Worm (Caenorhabditis elegans) whole organism, young adult: ENCODE measurements around the gene F55G1.15.

Experiments
- B0336.3 ChIP-seq: fragments of 200-800 bp; sonication (Bioruptor generic); IDR thresholded peaks from 2 replicates; pipeline ENCODE4 v1.3.6; 2022; ENCODE audit warnings: missing genetic modification characterization, missing compliant biosample characterization
- F23B12.7 ChIP-seq: sonication (generic microtip); optimal IDR thresholded peaks from 2 replicates; lab custom pipeline; 2017; ENCODE audit warnings: missing genetic modification characterization, mild to moderate bottlenecking, missing compliant biosample characterization, antibody characterized with exemption, moderate library complexity; ENCODE audit not compliant: insufficient read depth
- F33H1.4 ChIP-seq: fragments of 200-800 bp; sonication (Bioruptor generic); IDR thresholded peaks from 2 replicates; pipeline ENCODE4 v1.3.6; 2022; ENCODE audit warnings: missing genetic modification reagents, missing genetic modification characterization, missing compliant biosample characterization
- F39B2.1 ChIP-seq: fragments of 200-800 bp; sonication (Bioruptor generic); IDR thresholded peaks from 2 replicates; pipeline ENCODE4 v1.3.6; 2022; ENCODE audit warnings: missing genetic modification reagents, missing genetic modification characterization, missing compliant biosample characterization
- F52B5.7 ChIP-seq: sonication (generic microtip); optimal IDR thresholded peaks from 2 replicates; lab custom pipeline; 2016; ENCODE audit warnings: mild to moderate bottlenecking, missing genetic modification characterization, missing compliant biosample characterization
- F57A8.1 ChIP-seq: fragments of 200-800 bp; sonication (Bioruptor generic); optimal IDR thresholded peaks from 2 replicates; lab custom pipeline; 2018; ENCODE audit warnings: mild to moderate bottlenecking, missing genetic modification characterization, moderate library complexity, missing compliant biosample characterization
- F57C9.4 ChIP-seq: sonication (generic microtip); optimal IDR thresholded peaks from 2 replicates; lab custom pipeline; 2017; ENCODE audit warnings: mild to moderate bottlenecking, missing genetic modification characterization, missing compliant biosample characterization
- K12H6.12 ChIP-seq: fragments of 200-800 bp; sonication (Bioruptor generic); optimal IDR thresholded peaks from 2 replicates; lab custom pipeline; 2018; ENCODE audit warnings: mild to moderate bottlenecking, missing genetic modification characterization, missing compliant biosample characterization
- Y53G8AR.9 ChIP-seq: fragments of 200-800 bp; sonication (Bioruptor generic); conservative IDR thresholded peaks from 2 replicates; pipeline ENCODE4 v1.3.6; 2022; ENCODE audit warnings: missing genetic modification reagents, missing genetic modification characterization, missing compliant biosample characterization
- attf-6 ChIP-seq: fragments of 200-800 bp; sonication (Bioruptor generic); IDR thresholded peaks from 2 replicates; pipeline ENCODE4 v1.3.6; 2022; ENCODE audit warnings: missing genetic modification reagents, missing genetic modification characterization, missing compliant biosample characterization
- bed-1 ChIP-seq: fragments of 200-800 bp; sonication (Bioruptor generic); IDR thresholded peaks from 2 replicates; pipeline ENCODE4 v1.3.6; 2022; ENCODE audit warnings: missing genetic modification reagents, missing genetic modification characterization, missing compliant biosample characterization
- bed-2 ChIP-seq: fragments of 200-800 bp; sonication (Bioruptor generic); IDR thresholded peaks from 2 replicates; pipeline ENCODE4 v1.3.6; 2022; ENCODE audit warnings: missing genetic modification reagents, missing genetic modification characterization, missing compliant biosample characterization
- cebp-1 ChIP-seq, 2 experiments: fragments of 200-800 bp in 1 of 2; sonication (Bioruptor generic) in 1 of 2; sonication (generic microtip) in 1 of 2; IDR thresholded peaks in 1 of 2; optimal IDR thresholded peaks in 1 of 2; 2 replicates each; pipeline versions ENCODE4 v1.3.6 to Lab custom; 2017 to 2022; ENCODE audit warnings: missing compliant biosample characterization in 2 of 2, missing genetic modification characterization in 2 of 2, mild to moderate bottlenecking in 1 of 2, missing genetic modification reagents in 1 of 2, moderate library complexity in 1 of 2
- ceh-100 ChIP-seq: fragments of 200-800 bp; sonication (Bioruptor generic); IDR thresholded peaks from 2 replicates; pipeline ENCODE4 v1.3.6; 2022; ENCODE audit warnings: missing genetic modification reagents, missing genetic modification characterization, missing compliant biosample characterization
- ceh-40 ChIP-seq: fragments of 200-800 bp; sonication (Bioruptor generic); IDR thresholded peaks from 2 replicates; pipeline ENCODE4 v1.3.6; 2022; ENCODE audit warnings: missing genetic modification characterization, missing compliant biosample characterization
- chd-7 ChIP-seq: sonication (generic microtip); optimal IDR thresholded peaks from 2 replicates; lab custom pipeline; 2016; ENCODE audit warnings: mild to moderate bottlenecking, missing genetic modification characterization, moderate library complexity, missing compliant biosample characterization
- die-1 ChIP-seq: sonication (generic microtip); optimal IDR thresholded peaks from 2 replicates; lab custom pipeline; 2016; ENCODE audit warnings: missing genotype, mild to moderate bottlenecking, missing genetic modification characterization, missing compliant biosample characterization
- dox-1 ChIP-seq: fragments of 200-800 bp; sonication (Bioruptor generic); IDR thresholded peaks from 2 replicates; pipeline ENCODE4 v1.3.6; 2022; ENCODE audit warnings: missing genetic modification reagents, missing genetic modification characterization, missing compliant biosample characterization
- dpl-1 ChIP-seq: fragments of 150-350 bp; optimal IDR thresholded peaks from 2 replicates; lab custom pipeline; 2014; ENCODE audit warnings: missing biosample characterization, missing genetic modification reagents, missing genetic modification characterization
- egl-44 ChIP-seq: fragments of 200-800 bp; sonication (Bioruptor generic); IDR thresholded peaks from 2 replicates; pipeline ENCODE4 v1.3.6; 2022; ENCODE audit warnings: missing genetic modification reagents, missing genetic modification characterization, missing compliant biosample characterization
- ekl-4 ChIP-seq: fragments of 200-800 bp; sonication (Bioruptor generic); IDR thresholded peaks from 2 replicates; pipeline ENCODE4 v1.3.6; 2022; ENCODE audit warnings: missing genetic modification reagents, missing genetic modification characterization, missing compliant biosample characterization
- fkh-3 ChIP-seq: sonication (generic microtip); optimal IDR thresholded peaks from 2 replicates; lab custom pipeline; 2016; ENCODE audit warnings: mild to moderate bottlenecking, missing genetic modification characterization, missing compliant biosample characterization
- gei-17 ChIP-seq: fragments of 200-800 bp; sonication (Bioruptor generic); optimal IDR thresholded peaks from 2 replicates; lab custom pipeline; 2018; ENCODE audit warnings: mild to moderate bottlenecking, missing genetic modification characterization, missing compliant biosample characterization
- him-1 ChIP-seq: sonication (generic microtip); optimal IDR thresholded peaks from 2 replicates; lab custom pipeline; 2016; ENCODE audit warnings: missing genotype, missing genetic modification reagents, missing genetic modification characterization, missing compliant biosample characterization
- hlh-26 ChIP-seq: fragments of 200-800 bp; sonication (Bioruptor generic); conservative IDR thresholded peaks from 2 replicates; pipeline ENCODE4 v1.3.6; 2022; ENCODE audit warnings: missing genetic modification reagents, missing genetic modification characterization, missing compliant biosample characterization
- hmg-1.2 ChIP-seq: fragments of 200-800 bp; sonication (Bioruptor generic); IDR thresholded peaks from 2 replicates; pipeline ENCODE4 v1.3.6; 2022; ENCODE audit warnings: missing genetic modification reagents, missing genetic modification characterization, missing compliant biosample characterization
- let-607 ChIP-seq, 2 experiments: fragments of 200-800 bp in 1 of 2; sonication (Bioruptor generic) in 1 of 2; sonication (generic microtip) in 1 of 2; optimal IDR thresholded peaks; 2 replicates each; lab custom pipeline; 2016 to 2018; ENCODE audit warnings: mild to moderate bottlenecking in 2 of 2, missing compliant biosample characterization in 2 of 2, missing genetic modification characterization in 2 of 2, moderate library complexity in 2 of 2, missing genotype in 1 of 2
- lin-26 ChIP-seq: fragments of 200-800 bp; sonication (Bioruptor generic); IDR thresholded peaks from 2 replicates; pipeline ENCODE4 v1.3.6; 2022; ENCODE audit warnings: missing genetic modification reagents, missing genetic modification characterization, missing compliant biosample characterization
- madf-10 ChIP-seq: sonication (generic microtip); optimal IDR thresholded peaks from 2 replicates; lab custom pipeline; 2016; ENCODE audit warnings: mild to moderate bottlenecking, missing genetic modification characterization, missing compliant biosample characterization
- madf-6 ChIP-seq: fragments of 200-800 bp; sonication (Bioruptor generic); IDR thresholded peaks from 2 replicates; pipeline ENCODE4 v1.3.6; 2022; ENCODE audit warnings: missing genetic modification reagents, missing genetic modification characterization, missing compliant biosample characterization
- mes-4 ChIP-seq: sonication (generic microtip); optimal IDR thresholded peaks from 2 replicates; lab custom pipeline; 2016; ENCODE audit warnings: missing genotype, missing genetic modification characterization, missing compliant biosample characterization
- nfya-2 ChIP-seq: fragments of 200-800 bp; sonication (Bioruptor generic); IDR thresholded peaks from 2 replicates; pipeline ENCODE4 v1.3.6; 2022; ENCODE audit warnings: missing genetic modification reagents, missing genetic modification characterization, missing compliant biosample characterization
- nhr-27 ChIP-seq: fragments of 200-800 bp; sonication (Bioruptor generic); optimal IDR thresholded peaks from 2 replicates; lab custom pipeline; 2018; ENCODE audit warnings: mild to moderate bottlenecking, missing genetic modification characterization, moderate library complexity, missing compliant biosample characterization
- nhr-80 ChIP-seq: sonication (generic microtip); optimal IDR thresholded peaks from 2 replicates; lab custom pipeline; 2016; ENCODE audit warnings: missing genetic modification characterization, missing compliant biosample characterization
- pbrm-1 ChIP-seq: fragments of 200-800 bp; sonication (Bioruptor generic); IDR thresholded peaks from 2 replicates; pipeline ENCODE4 v1.3.6; 2022; ENCODE audit warnings: missing genetic modification reagents, missing genetic modification characterization, missing compliant biosample characterization
- repo-1 ChIP-seq: sonication (generic microtip); optimal IDR thresholded peaks from 2 replicates; lab custom pipeline; 2017; ENCODE audit warnings: mild to moderate bottlenecking, missing genetic modification characterization, missing compliant biosample characterization
- snpc-3.4 ChIP-seq: sonication (generic microtip); optimal IDR thresholded peaks from 2 replicates; lab custom pipeline; 2017; ENCODE audit warnings: missing genetic modification characterization, mild to moderate bottlenecking, missing compliant biosample characterization, antibody characterized with exemption, moderate library complexity, missing genotype, missing genetic modification reagents
- snpc-4 ChIP-seq, 5 experiments: fragments of 150-350 bp in 1 of 5; sonication (generic microtip) in 4 of 5; optimal IDR thresholded peaks; 2 replicates each; lab custom pipeline; 2014 to 2018; ENCODE audit warnings: missing genetic modification characterization in 5 of 5, missing biosample characterization in 3 of 5, antibody characterized with exemption in 2 of 5, mild to moderate bottlenecking in 2 of 5, missing compliant biosample characterization in 2 of 5, missing genotype in 2 of 5, moderate library complexity in 2 of 5, missing genetic modification reagents in 1 of 5
- tbp1 ChIP-seq: fragments of 200-800 bp; sonication (Bioruptor generic); optimal IDR thresholded peaks from 2 replicates; lab custom pipeline; 2018; ENCODE audit warnings: mild to moderate bottlenecking, missing genetic modification characterization, missing compliant biosample characterization
- tbx-9 ChIP-seq: sonication (generic microtip); optimal IDR thresholded peaks from 2 replicates; lab custom pipeline; 2016; ENCODE audit warnings: borderline replicate concordance, missing genetic modification characterization, inconsistent platforms, missing compliant biosample characterization
- tlf-1 ChIP-seq: fragments of 200-800 bp; sonication (Bioruptor generic); optimal IDR thresholded peaks from 2 replicates; lab custom pipeline; 2018; ENCODE audit warnings: mild to moderate bottlenecking, missing genetic modification characterization, missing compliant biosample characterization
- zim-3 ChIP-seq: sonication (generic microtip); optimal IDR thresholded peaks from 2 replicates; lab custom pipeline; 2017; ENCODE audit warnings: mild to moderate bottlenecking, missing genetic modification characterization, moderate library complexity, missing compliant biosample characterization
- ztf-18 ChIP-seq: sonication (generic microtip); optimal IDR thresholded peaks from 2 replicates; lab custom pipeline; 2016; ENCODE audit warnings: missing genotype, mild to moderate bottlenecking, missing genetic modification characterization, missing compliant biosample characterization

The F55G1.15 gene

DNA sequence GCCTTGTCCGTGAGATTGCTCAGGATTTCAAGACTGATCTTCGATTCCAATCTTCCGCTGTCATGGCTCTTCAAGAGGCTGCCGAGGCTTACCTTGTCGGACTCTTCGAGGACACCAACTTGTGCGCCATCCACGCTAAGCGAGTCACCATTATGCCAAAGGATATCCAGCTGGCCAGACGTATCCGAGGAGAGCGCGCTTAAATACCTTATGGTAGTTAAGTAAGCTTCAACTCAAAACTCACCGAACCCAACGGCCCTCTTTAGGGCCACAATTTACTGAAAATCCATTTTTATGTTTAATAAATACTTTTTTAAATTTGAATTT, 12.8 kb downstream of the F55G1.15 start (continued):
- peak; percentile 51 for TF ChIP-seq tlf-1 (GFP tag; lab: Kevin White, UChicago)
- no peak for TF ChIP-seq F57C9.4 (tag; lab: Kevin White, UChicago)
- no peak for TF ChIP-seq fkh-3 (tag; lab: Kevin White, UChicago)
- TF ChIP-seq, all 124 proteins: peak for 21

DNA sequence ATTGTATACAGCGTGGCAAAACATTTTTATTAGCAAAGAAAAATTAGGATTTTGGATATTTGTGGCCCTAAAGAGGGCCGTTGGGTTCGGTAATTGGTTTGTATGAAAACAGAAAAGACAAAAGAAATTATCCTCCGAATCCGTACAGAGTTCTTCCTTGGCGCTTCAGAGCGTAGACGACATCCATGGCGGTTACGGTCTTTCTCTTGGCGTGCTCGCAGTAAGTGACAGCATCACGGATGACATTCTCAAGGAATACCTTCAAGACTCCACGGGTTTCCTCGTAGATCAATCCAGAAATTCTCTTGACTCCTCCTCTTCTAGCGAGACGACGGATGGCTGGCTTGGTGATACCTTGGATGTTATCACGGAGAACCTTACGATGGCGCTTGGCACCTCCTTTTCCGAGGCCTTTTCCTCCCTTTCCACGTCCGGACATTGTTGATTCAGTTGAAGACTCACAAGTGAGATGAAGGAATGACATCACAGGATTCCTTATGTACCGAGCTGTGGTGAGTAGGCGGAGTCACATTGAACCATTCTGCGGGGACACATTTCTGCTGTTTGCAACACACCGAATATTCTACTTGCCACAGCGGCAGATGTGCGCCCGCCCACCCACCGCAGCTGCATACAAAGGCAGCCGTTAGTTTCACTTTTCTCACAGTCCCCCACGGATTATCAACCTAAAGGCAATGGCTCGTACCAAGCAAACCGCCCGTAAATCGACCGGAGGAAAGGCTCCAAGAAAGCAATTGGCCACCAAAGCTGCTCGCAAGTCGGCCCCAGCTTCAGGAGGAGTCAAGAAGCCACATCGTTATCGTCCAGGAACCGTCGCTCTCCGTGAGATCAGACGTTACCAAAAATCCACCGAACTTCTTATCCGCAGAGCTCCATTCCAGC, 13.4 kb downstream of the F55G1.15 start, which contains the start of the genes his-60 and his-59:
his-60 (minus strand) TSS at position 439 of the 903 bp plus-strand sequence.
his-59 (plus strand) TSS at position 696 of the 903 bp plus-strand sequence.
- TF ChIP-seq bed-2 (GFP tag; lab: Robert Waterston, UW) = no peak
- TF ChIP-seq die-1 (tag; lab: Kevin White, UChicago) = peak; percentile 43
- TF ChIP-seq F33H1.4 (GFP tag; lab: Robert Waterston, UW) = 0 out of 2 replicates have a peak, but pooled peaks have one; percentile 24
- TF ChIP-seq F52B5.7 (tag; lab: Kevin White, UChicago) = peak; percentile 12
- TF ChIP-seq cebp-1 (GFP tag; IDR thresholded peaks at IDR 0.05; lab: Robert Waterston, UW) = no peak
- peak; percentile 55 for TF ChIP-seq cebp-1 (tag; optimal IDR thresholded peaks at IDR 0.05; lab: Kevin White, UChicago)
- no peak for TF ChIP-seq let-607 (tag; optimal IDR thresholded peaks at IDR 0.05; lab: Kevin White, UChicago)
- TF ChIP-seq dox-1 (GFP tag; lab: Robert Waterston, UW) = peak; percentile 93
- peak; percentile 69; the same call in 1 of the 2 replicates for TF ChIP-seq pbrm-1 (GFP tag; lab: Robert Waterston, UW)
- peak; percentile 41; the same call in 1 of the 2 replicates for TF ChIP-seq hmg-1.2
- no peak for TF ChIP-seq F23B12.7 (tag; lab: Kevin White, UChicago)
- TF ChIP-seq egl-44 = peak; percentile 88
- peak; percentile 81 for TF ChIP-seq attf-6 (GFP tag; lab: Robert Waterston, UW)
- TF ChIP-seq B0336.3 (GFP tag; lab: Robert Waterston, UW) = peak; percentile 77
- peak; percentile 75 for TF ChIP-seq ceh-40 (GFP tag; lab: Robert Waterston, UW)
- no peak for TF ChIP-seq hlh-26 (GFP tag; lab: Robert Waterston, UW)
- peak; percentile 72 for TF ChIP-seq madf-6
- TF ChIP-seq lin-26 = peak; percentile 95
- no peak for TF ChIP-seq dpl-1 (GFP tag; lab: Kevin White, UChicago)
- TF ChIP-seq gei-17 (GFP tag; lab: Kevin White, UChicago) = no peak
- peak; percentile 99 for TF ChIP-seq F39B2.1 (GFP tag; lab: Robert Waterston, UW)
- peak; percentile 67 for TF ChIP-seq tbp1 (GFP tag; lab: Kevin White, UChicago)
- no peak for TF ChIP-seq fkh-3 (tag; lab: Kevin White, UChicago)
- TF ChIP-seq mes-4 (tag; lab: Kevin White, UChicago) = peak; percentile 48
- TF ChIP-seq nhr-27 (tag; lab: Kevin White, UChicago) = no peak
- no peak for TF ChIP-seq him-1 (tag; lab: Kevin White, UChicago)
- TF ChIP-seq chd-7 (tag; lab: Kevin White, UChicago) = no peak
- peak; percentile 59 for TF ChIP-seq zim-3 (tag; lab: Kevin White, UChicago)
- TF ChIP-seq madf-10 (tag; lab: Kevin White, UChicago) = no peak
- no peak for TF ChIP-seq tbx-9 (tag; lab: Kevin White, UChicago)
- TF ChIP-seq ztf-18 (tag; lab: Kevin White, UChicago) = peak; percentile 35
- no peak; the same call in 1 of the 2 replicates for TF ChIP-seq ceh-100 (GFP tag; lab: Robert Waterston, UW)
- no peak for TF ChIP-seq nfya-2
- TF ChIP-seq nhr-80 (tag; lab: Kevin White, UChicago) = no peak
- TF ChIP-seq F57A8.1 (GFP tag; lab: Kevin White, UChicago) = peak; percentile 41
- TF ChIP-seq snpc-3.4 (tag; lab: Kevin White, UChicago) = peak; percentile 51
- TF ChIP-seq ekl-4 (GFP tag; lab: Robert Waterston, UW) = peak; percentile 64; the same call in 1 of the 2 replicates
- TF ChIP-seq repo-1 = no peak
- no peak for TF ChIP-seq bed-1 (GFP tag; lab: Robert Waterston, UW)
- TF ChIP-seq snpc-4 (GFP tag; optimal IDR thresholded peaks at IDR 0.05; lab: Kevin White, UChicago) = peak; percentile 35
- TF ChIP-seq snpc-4 (tag; optimal IDR thresholded peaks at IDR 0.05; lab: Kevin White, UChicago) = peak; percentile 4 to 64 (median 48)
- no peak for TF ChIP-seq K12H6.12 (tag; lab: Kevin White, UChicago)
- peak; percentile 85 for TF ChIP-seq Y53G8AR.9
